Fruit fly (Drosophila melanogaster) whole organism, wandering third instar larva: ENCODE results near the gene Tsp3A.

ENCODE experiments used
- Abd-B ChIP-seq: fragments of >200 bp; optimal IDR thresholded peaks from 2 replicates; lab custom pipeline; 2017; ENCODE audit warnings: missing biosample characterization, missing genetic modification characterization
- GATAd ChIP-seq: sonication (Bioruptor generic); optimal IDR thresholded peaks from 2 replicates; lab custom pipeline; 2016; ENCODE audit warnings: missing biosample characterization, missing genetic modification characterization
- br ChIP-seq: fragments of 200-800 bp; sonication (Bioruptor generic); optimal IDR thresholded peaks from 2 replicates; lab custom pipeline; 2016; ENCODE audit warnings: missing biosample characterization, missing genetic modification characterization
- brk ChIP-seq: fragments of 200-800 bp; sonication (Bioruptor generic); optimal IDR thresholded peaks from 2 replicates; lab custom pipeline; 2016; ENCODE audit warnings: missing biosample characterization, mild to moderate bottlenecking, missing genetic modification characterization
- dmrt93B ChIP-seq: fragments of 200-800 bp; sonication (Bioruptor generic); optimal IDR thresholded peaks from 2 replicates; lab custom pipeline; 2018; ENCODE audit warnings: missing biosample characterization, mild to moderate bottlenecking, missing genetic modification characterization
- fru ChIP-seq: fragments of 200-800 bp; sonication (Bioruptor generic); optimal IDR thresholded peaks from 3 replicates; lab custom pipeline; 2016; ENCODE audit warnings: missing biosample characterization, mild to moderate bottlenecking, missing genetic modification characterization
- h ChIP-seq: fragments of 200-800 bp; sonication (Bioruptor generic); optimal IDR thresholded peaks from 3 replicates; lab custom pipeline; 2016; ENCODE audit warnings: missing biosample characterization, mild to moderate bottlenecking, missing genetic modification characterization
- pan ChIP-seq: fragments of >200 bp; optimal IDR thresholded peaks from 2 replicates; lab custom pipeline; 2017
- tai ChIP-seq: sonication (Bioruptor generic); optimal IDR thresholded peaks from 2 replicates; lab custom pipeline; 2016; ENCODE audit warnings: missing biosample characterization, missing genetic modification characterization
- woc ChIP-seq: sonication (Bioruptor generic); optimal IDR thresholded peaks from 2 replicates; lab custom pipeline; 2016; ENCODE audit warnings: missing biosample characterization, mild to moderate bottlenecking, missing genetic modification characterization

DNA sequence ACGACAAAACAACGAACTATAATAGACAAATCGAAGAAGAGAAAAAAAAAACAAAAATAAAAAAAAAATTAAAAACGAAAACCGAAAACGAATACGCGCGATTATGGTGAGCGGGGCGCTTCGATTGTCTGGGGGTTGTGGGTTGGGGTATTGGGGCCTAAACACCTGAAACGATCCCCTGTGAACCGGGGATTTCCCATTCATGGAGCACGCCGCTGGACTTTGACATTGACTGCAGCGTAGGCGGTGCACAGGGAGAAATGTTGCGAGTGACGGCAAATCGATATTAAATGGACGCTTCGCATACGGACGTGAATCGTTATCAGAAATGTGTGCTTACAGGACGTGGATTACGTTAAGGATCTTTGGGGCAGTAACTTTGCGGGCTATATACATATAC is 27.3 kb downstream of the Tsp3A start:
- TF ChIP-seq pan (lab: Kevin White, UChicago) (no peak), dmrt93B (GFP tag; lab: Kevin White, UChicago) (no peak), tai (GFP tag; lab: Kevin White, UChicago) (no peak), br (no peak), h (no peak), brk (GFP tag; lab: Kevin White, UChicago) (no peak), fru (GFP tag; lab: Kevin White, UChicago) (no peak), Abd-B (no peak), GATAd (no peak), woc (GFP tag; lab: Kevin White, UChicago) (no peak)
